Fruit fly (Drosophila melanogaster) whole organism, embryonic: ENCODE results near the gene cwo.

Experiments
- Blimp-1 ChIP-seq: fragments of 200-800 bp; sonication (Bioruptor generic); optimal IDR thresholded peaks from 3 replicates; lab custom pipeline; 2018; ENCODE audit warnings: missing biosample characterization, missing genetic modification characterization, mild to moderate bottlenecking, moderate library complexity, missing genetic modification reagents
- Bteb2 ChIP-seq: fragments of 200-800 bp; sonication (Bioruptor generic); optimal IDR thresholded peaks from 2 replicates; lab custom pipeline; 2016; ENCODE audit warnings: missing biosample characterization, missing genetic modification characterization
- CG11504 ChIP-seq: fragments of 200-800 bp; sonication (Bioruptor generic); optimal IDR thresholded peaks from 3 replicates; lab custom pipeline; 2019; ENCODE audit warnings: missing biosample characterization, mild to moderate bottlenecking, missing genetic modification characterization, moderate library complexity
- CG12299 ChIP-seq: fragments of 200-800 bp; sonication (Bioruptor generic); optimal IDR thresholded peaks from 2 replicates; lab custom pipeline; 2018; ENCODE audit warnings: missing biosample characterization, mild to moderate bottlenecking, missing genetic modification characterization
- CG12744 ChIP-seq: fragments of 200-800 bp; sonication (Bioruptor generic); optimal IDR thresholded peaks from 2 replicates; lab custom pipeline; 2016; ENCODE audit warnings: missing biosample characterization, missing genetic modification characterization
- CG13296 ChIP-seq: fragments of 200-800 bp; sonication (Bioruptor generic); optimal IDR thresholded peaks from 3 replicates; lab custom pipeline; 2018; ENCODE audit warnings: missing biosample characterization, mild to moderate bottlenecking, missing genetic modification characterization
- CG2199 ChIP-seq: fragments of 200-800 bp; sonication (Bioruptor generic); IDR thresholded peaks from 3 replicates; pipeline ENCODE4 v1.3.6; 2022; ENCODE audit warnings: missing biosample characterization, missing genetic modification characterization
- CG3065 ChIP-seq: fragments of 200-800 bp; sonication (Bioruptor generic); optimal IDR thresholded peaks from 2 replicates; lab custom pipeline; 2016; ENCODE audit warnings: missing biosample characterization, missing genetic modification characterization
- CG31365 ChIP-seq: fragments of 200-800 bp; sonication (Bioruptor generic); optimal IDR thresholded peaks from 2 replicates; lab custom pipeline; 2018; ENCODE audit warnings: missing biosample characterization, mild to moderate bottlenecking, missing genetic modification characterization
- CG3163 ChIP-seq: fragments of 200-800 bp; sonication (Bioruptor generic); optimal IDR thresholded peaks from 3 replicates; lab custom pipeline; 2016; ENCODE audit warnings: missing biosample characterization, missing genetic modification characterization
- CG32767 ChIP-seq: fragments of 200-800 bp; sonication (Bioruptor generic); IDR thresholded peaks from 2 replicates; pipeline ENCODE4 v1.3.6; 2022; ENCODE audit warnings: missing biosample characterization, missing genetic modification characterization
- CG32772 ChIP-seq: fragments of 200-800 bp; sonication (Bioruptor generic); IDR thresholded peaks from 2 replicates; pipeline ENCODE4 v1.3.6; 2022; ENCODE audit warnings: missing biosample characterization, missing genetic modification characterization
- CG3281 ChIP-seq: fragments of 200-800 bp; sonication (Bioruptor generic); optimal IDR thresholded peaks from 3 replicates; lab custom pipeline; 2017; ENCODE audit warnings: missing biosample characterization, mild to moderate bottlenecking, missing genetic modification characterization
- CG4360 ChIP-seq: fragments of 200-800 bp; sonication (Bioruptor generic); IDR thresholded peaks from 2 replicates; pipeline ENCODE4 v1.3.6; 2022; ENCODE audit warnings: missing biosample characterization, missing genetic modification characterization
- CG4707 ChIP-seq: fragments of 200-800 bp; sonication (Bioruptor generic); optimal IDR thresholded peaks from 2 replicates; lab custom pipeline; 2018; ENCODE audit warnings: missing biosample characterization, mild to moderate bottlenecking, missing genetic modification characterization, moderate library complexity
- CG6254 ChIP-seq: fragments of 200-800 bp; sonication (Bioruptor generic); optimal IDR thresholded peaks from 3 replicates; lab custom pipeline; 2017; ENCODE audit warnings: mild to moderate bottlenecking, missing biosample characterization, missing genetic modification reagents, missing genetic modification characterization
- CG6654 ChIP-seq: fragments of 200-800 bp; sonication (Bioruptor generic); optimal IDR thresholded peaks from 2 replicates; lab custom pipeline; 2017; ENCODE audit warnings: missing biosample characterization, mild to moderate bottlenecking, missing genetic modification characterization
- CG6791 ChIP-seq: fragments of 200-800 bp; sonication (Bioruptor generic); IDR thresholded peaks from 3 replicates; pipeline ENCODE4 v1.3.6; 2022; ENCODE audit warnings: missing biosample characterization, missing genetic modification characterization; ENCODE audit not compliant: partially characterized antibody
- CG7372 ChIP-seq: fragments of 200-800 bp; sonication (Bioruptor generic); IDR thresholded peaks from 2 replicates; pipeline ENCODE4 v1.3.6; 2022; ENCODE audit warnings: missing biosample characterization, missing genetic modification characterization
- CG7963 ChIP-seq: fragments of 200-800 bp; sonication (Bioruptor generic); IDR thresholded peaks from 3 replicates; pipeline ENCODE4 v1.3.6; 2022; ENCODE audit warnings: missing biosample characterization, missing genetic modification characterization; ENCODE audit not compliant: partially characterized antibody
- CG9817 ChIP-seq: fragments of 200-800 bp; sonication (Bioruptor generic); optimal IDR thresholded peaks from 2 replicates; lab custom pipeline; 2018; ENCODE audit warnings: missing biosample characterization, mild to moderate bottlenecking, missing genetic modification characterization, moderate library complexity
- CG9932 ChIP-seq: fragments of 200-800 bp; sonication (Bioruptor generic); IDR thresholded peaks from 2 replicates; pipeline ENCODE4 v1.3.6; 2022; ENCODE audit warnings: missing biosample characterization, missing genetic modification characterization
- CkIIα-i1 ChIP-seq: fragments of 200-800 bp; sonication (Bioruptor generic); IDR thresholded peaks from 2 replicates; pipeline ENCODE4 v1.3.6; 2022; ENCODE audit warnings: missing biosample characterization, missing genetic modification characterization
- E2f1 ChIP-seq: fragments of 200-800 bp; sonication (Bioruptor generic); IDR thresholded peaks from 2 replicates; pipeline ENCODE4 v1.3.6; 2022; ENCODE audit warnings: missing biosample characterization, missing genetic modification characterization
- Ets65A ChIP-seq: fragments of 200-800 bp; sonication (Bioruptor generic); peaks from one replicate; lab custom pipeline; 2016; ENCODE audit warnings: missing biosample characterization, missing genetic modification characterization
- H15 ChIP-seq: fragments of 200-800 bp; sonication (Bioruptor generic); IDR thresholded peaks from 3 replicates; pipeline ENCODE4 v1.3.6; 2022; ENCODE audit warnings: missing biosample characterization, missing genetic modification characterization
- Hr51 ChIP-seq, 2 experiments: fragments of 200-800 bp; sonication (Bioruptor generic); optimal IDR thresholded peaks; 2 replicates in 1 of 2; 3 replicates in 1 of 2; lab custom pipeline; 2016 to 2018; ENCODE audit warnings: missing biosample characterization in 2 of 2, missing genetic modification characterization in 2 of 2, mild to moderate bottlenecking in 1 of 2, moderate library complexity in 1 of 2
- Mad ChIP-seq: fragments of 200-800 bp; sonication (Bioruptor generic); optimal IDR thresholded peaks from 2 replicates; lab custom pipeline; 2016; ENCODE audit warnings: missing biosample characterization, missing genetic modification characterization
- NFAT ChIP-seq: fragments of 200-800 bp; sonication (Bioruptor generic); IDR thresholded peaks from 2 replicates; pipeline ENCODE4 v1.3.6; 2022; ENCODE audit warnings: missing biosample characterization, missing genetic modification characterization
- Six4 ChIP-seq: fragments of 200-800 bp; sonication (Bioruptor generic); optimal IDR thresholded peaks from 2 replicates; lab custom pipeline; 2016; ENCODE audit warnings: missing biosample characterization, missing genetic modification characterization
- ato ChIP-seq: fragments of 200-800 bp; sonication (Bioruptor generic); IDR thresholded peaks from 2 replicates; pipeline ENCODE4 v1.3.6; 2022; ENCODE audit warnings: missing biosample characterization, missing genetic modification characterization; ENCODE audit not compliant: partially characterized antibody
- btn ChIP-seq: fragments of 200-800 bp; sonication (Bioruptor generic); optimal IDR thresholded peaks from 2 replicates; lab custom pipeline; 2016; ENCODE audit warnings: missing biosample characterization, missing genetic modification characterization
- chif ChIP-seq, 2 experiments: fragments of 200-800 bp; sonication (Bioruptor generic); optimal IDR thresholded peaks; 3 replicates each; lab custom pipeline; 2016; ENCODE audit warnings: missing biosample characterization in 2 of 2, missing genetic modification characterization in 2 of 2
- cwo ChIP-seq: fragments of 200-800 bp; sonication (Bioruptor generic); optimal IDR thresholded peaks from 3 replicates; lab custom pipeline; 2017; ENCODE audit warnings: missing biosample characterization, missing genetic modification characterization, mild to moderate bottlenecking, moderate library complexity, missing genetic modification reagents
- da ChIP-seq: fragments of 200-800 bp; sonication (Bioruptor generic); optimal IDR thresholded peaks from 2 replicates; lab custom pipeline; 2016; ENCODE audit warnings: missing biosample characterization, missing genetic modification characterization
- disco-r ChIP-seq: fragments of 200-800 bp; sonication (Bioruptor generic); optimal IDR thresholded peaks from 2 replicates; lab custom pipeline; 2016; ENCODE audit warnings: missing biosample characterization, missing genetic modification characterization
- grau ChIP-seq: fragments of 200-800 bp; optimal IDR thresholded peaks from 3 replicates; lab custom pipeline; 2019; ENCODE audit warnings: missing biosample characterization, mild to moderate bottlenecking, missing genetic modification characterization, moderate library complexity
- gt ChIP-seq: fragments of 200-800 bp; sonication (Bioruptor generic); IDR thresholded peaks from 2 replicates; pipeline ENCODE4 v1.3.6; 2022; ENCODE audit warnings: missing biosample characterization, missing genetic modification characterization
- hth ChIP-seq: fragments of >200 bp; optimal IDR thresholded peaks from 2 replicates; lab custom pipeline; 2017; ENCODE audit warnings: inconsistent platforms
- insv ChIP-seq, 2 experiments: fragments of 200-800 bp; sonication (Bioruptor generic); optimal IDR thresholded peaks; 3 replicates each; lab custom pipeline; 2016 to 2018; ENCODE audit warnings: missing biosample characterization in 2 of 2, missing genetic modification characterization in 2 of 2
- jigr1 ChIP-seq: fragments of 200-800 bp; sonication (Bioruptor generic); IDR thresholded peaks from 3 replicates; pipeline ENCODE4 v1.3.6; 2022; ENCODE audit warnings: missing biosample characterization, missing genetic modification characterization
- lilli ChIP-seq: fragments of 200-800 bp; sonication (Bioruptor generic); optimal IDR thresholded peaks from 3 replicates; lab custom pipeline; 2016; ENCODE audit warnings: missing biosample characterization, missing genetic modification characterization
- ranshi ChIP-seq: fragments of 200-800 bp; sonication (Bioruptor generic); IDR thresholded peaks from 2 replicates; pipeline ENCODE4 v1.3.6; 2022; ENCODE audit warnings: missing biosample characterization, missing genetic modification characterization
- repo ChIP-seq: fragments of 200-800 bp; sonication (Bioruptor generic); optimal IDR thresholded peaks from 2 replicates; lab custom pipeline; 2016; ENCODE audit warnings: missing biosample characterization, missing genetic modification characterization
- run ChIP-seq: fragments of 200-800 bp; sonication (Bioruptor generic); optimal IDR thresholded peaks from 3 replicates; lab custom pipeline; 2018; ENCODE audit warnings: missing biosample characterization, mild to moderate bottlenecking, missing genetic modification characterization
- sc ChIP-seq, 3 experiments: fragments of >200 bp in 2 of 3; fragments of 200-800 bp in 1 of 3; sonication (Bioruptor generic) in 1 of 3; optimal IDR thresholded peaks; 2 replicates in 2 of 3; 3 replicates in 1 of 3; lab custom pipeline; 2017; ENCODE audit warnings: mild to moderate bottlenecking in 1 of 3, missing biosample characterization in 1 of 3, missing genetic modification characterization in 1 of 3, missing genetic modification reagents in 1 of 3
- slp2 ChIP-seq: fragments of 200-800 bp; sonication (Bioruptor generic); optimal IDR thresholded peaks from 2 replicates; lab custom pipeline; 2016; ENCODE audit warnings: missing biosample characterization, missing genetic modification characterization
- sob ChIP-seq: fragments of 200-800 bp; sonication (Bioruptor generic); IDR thresholded peaks from 2 replicates; pipeline ENCODE4 v1.3.6; 2022; ENCODE audit warnings: missing biosample characterization, missing genetic modification characterization
- sqz ChIP-seq: fragments of 200-800 bp; sonication (Bioruptor generic); optimal IDR thresholded peaks from 3 replicates; lab custom pipeline; 2018; ENCODE audit warnings: missing biosample characterization, mild to moderate bottlenecking, missing genetic modification characterization
- sug ChIP-seq: fragments of 200-800 bp; optimal IDR thresholded peaks from 2 replicates; lab custom pipeline; 2019; ENCODE audit warnings: missing biosample characterization, mild to moderate bottlenecking, missing genetic modification characterization, moderate library complexity
- tio ChIP-seq: fragments of 200-800 bp; sonication (Bioruptor generic); optimal IDR thresholded peaks from 2 replicates; lab custom pipeline; 2017; ENCODE audit warnings: missing biosample characterization, missing genetic modification characterization, inconsistent platforms
- tna ChIP-seq: fragments of 200-800 bp; sonication (Bioruptor generic); IDR thresholded peaks from 2 replicates; pipeline ENCODE4 v1.3.6; 2022; ENCODE audit warnings: missing biosample characterization, missing genetic modification characterization; ENCODE audit not compliant: partially characterized antibody

The cwo gene

DNA sequence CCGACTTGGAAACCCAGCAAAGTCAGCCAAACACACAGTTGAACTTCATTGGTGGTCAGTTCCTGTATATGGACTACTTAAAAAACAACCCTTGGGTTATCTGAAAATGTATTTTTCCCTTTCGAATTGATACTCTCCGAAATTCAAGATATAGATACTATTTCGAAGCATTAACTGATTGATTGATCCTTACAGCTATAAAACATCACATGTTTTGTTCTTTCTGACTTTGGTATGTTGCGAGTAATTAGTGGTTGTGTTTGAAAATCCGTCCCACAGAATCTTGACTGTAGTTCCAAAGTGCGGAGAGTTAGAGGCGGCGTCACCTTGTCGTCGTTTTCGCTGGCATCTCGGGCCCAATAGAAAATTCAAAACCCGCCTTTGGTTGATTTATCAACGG is 8.0 kb upstream of the cwo start (continued):
- TF ChIP-seq Hr51 (GFP tag; optimal IDR thresholded peaks at IDR 0.05; lab: Kevin White, UChicago) (peak in 1 of 2 experiments; percentile 18), sug (tag; lab: Kevin White, UChicago) (peak; percentile 42), CG7372 (GFP tag; lab: Robert Waterston, UW) (no peak), H15 (GFP tag; lab: Robert Waterston, UW) (no peak), CG9817 (tag; lab: Kevin White, UChicago) (no peak), CG3163 (no peak), CG9932 (GFP tag; lab: Robert Waterston, UW) (no peak), insv (GFP tag; optimal IDR thresholded peaks at IDR 0.05; lab: Kevin White, UChicago) (no peak), CG2199 (no peak), ranshi (GFP tag; lab: Robert Waterston, UW) (no peak), CG6791 (GFP tag; lab: Robert Waterston, UW) (no peak), sqz (GFP tag; lab: Kevin White, UChicago) (no peak), CG7963 (GFP tag; lab: Robert Waterston, UW) (no peak), NFAT (GFP tag; lab: Robert Waterston, UW) (no peak), repo (GFP tag; lab: Kevin White, UChicago) (no peak), CG6654 (no peak), CG11504 (tag; lab: Kevin White, UChicago) (peak; percentile 1), Blimp-1 (GFP tag; lab: Kevin White, UChicago) (no peak), CG3281 (GFP tag; lab: Kevin White, UChicago) (peak; percentile 32), Ets65A (GFP tag; lab: Kevin White, UChicago) (no peak), Mad (no peak), CG13296 (GFP tag; lab: Kevin White, UChicago) (no peak), CG4707 (no peak), CG32767 (no peak), CG3065 (GFP tag; lab: Kevin White, UChicago) (no peak), grau (tag; lab: Kevin White, UChicago) (peak; percentile 86), sc (optimal IDR thresholded peaks at IDR 0.05; lab: Kevin White, UChicago) (no peak), sc (GFP tag; optimal IDR thresholded peaks at IDR 0.05; lab: Kevin White, UChicago) (no peak), CG12744 (GFP tag; lab: Kevin White, UChicago) (no peak), run (no peak), tio (GFP tag; lab: Kevin White, UChicago) (no peak), sob (no peak), CG31365 (tag; lab: Kevin White, UChicago) (no peak), Six4 (no peak), disco-r (GFP tag; lab: Kevin White, UChicago) (no peak), hth (no peak), da (no peak), CG12299 (tag; lab: Kevin White, UChicago) (no peak), btn (GFP tag; lab: Kevin White, UChicago) (no peak), E2f1 (GFP tag; lab: Robert Waterston, UW) (no peak), lilli (GFP tag; lab: Kevin White, UChicago) (peak; percentile 19), Bteb2 (GFP tag; lab: Kevin White, UChicago) (no peak), CG32772 (GFP tag; lab: Robert Waterston, UW) (no peak), ato (GFP tag; lab: Robert Waterston, UW) (no peak), chif (GFP tag; optimal IDR thresholded peaks at IDR 0.05; lab: Kevin White, UChicago) (no peak), tna (GFP tag; lab: Robert Waterston, UW) (no peak), slp2 (no peak), CG4360 (GFP tag; lab: Robert Waterston, UW) (no peak), CG6254 (GFP tag; lab: Kevin White, UChicago) (no peak), cwo (GFP tag; lab: Kevin White, UChicago) (peak; percentile 11), jigr1 (GFP tag; lab: Robert Waterston, UW) (no peak), CkIIα-i1 (GFP tag; lab: Robert Waterston, UW) (no peak), gt (no peak)
